Fruit fly (Drosophila melanogaster) whole organism, prepupa: ENCODE results near the gene mus201.

Experiments
- Blimp-1 ChIP-seq: fragments of 200-800 bp; sonication (Bioruptor generic); optimal IDR thresholded peaks from 3 replicates; lab custom pipeline; 2017; ENCODE audit warnings: missing biosample characterization, missing genetic modification characterization, mild to moderate bottlenecking, moderate library complexity, missing genetic modification reagents
- CG10631 ChIP-seq: fragments of 200-800 bp; sonication (Bioruptor generic); optimal IDR thresholded peaks from 2 replicates; lab custom pipeline; 2016; ENCODE audit warnings: missing biosample characterization, missing genetic modification characterization
- CG10669 ChIP-seq: fragments of 200-800 bp; sonication (Bioruptor generic); optimal IDR thresholded peaks from 3 replicates; lab custom pipeline; 2018; ENCODE audit warnings: missing biosample characterization, mild to moderate bottlenecking, missing genetic modification characterization, moderate library complexity
- CG11294 ChIP-seq: fragments of 200-800 bp; sonication (Bioruptor generic); IDR thresholded peaks from 2 replicates; pipeline ENCODE4 v1.3.6; 2022; ENCODE audit warnings: missing biosample characterization, missing genetic modification characterization
- CG11902 ChIP-seq: fragments of 200-800 bp; sonication (Bioruptor generic); optimal IDR thresholded peaks from 3 replicates; lab custom pipeline; 2016; ENCODE audit warnings: missing biosample characterization, missing genetic modification characterization
- CG1621 ChIP-seq: fragments of 200-800 bp; sonication (Bioruptor generic); optimal IDR thresholded peaks from 3 replicates; lab custom pipeline; 2018; ENCODE audit warnings: missing biosample characterization, mild to moderate bottlenecking, missing genetic modification characterization
- CG3032 ChIP-seq: fragments of 200-800 bp; optimal IDR thresholded peaks from 2 replicates; lab custom pipeline; 2019; ENCODE audit warnings: missing biosample characterization, mild to moderate bottlenecking, missing genetic modification characterization, moderate library complexity
- CG31627 ChIP-seq: fragments of 200-800 bp; sonication (Bioruptor generic); optimal IDR thresholded peaks from 3 replicates; lab custom pipeline; 2016; ENCODE audit warnings: missing biosample characterization, missing genetic modification characterization
- CG34406 ChIP-seq: fragments of 200-800 bp; sonication (Bioruptor generic); optimal IDR thresholded peaks from 3 replicates; lab custom pipeline; 2016; ENCODE audit warnings: missing biosample characterization, missing genetic modification characterization
- CG3919 ChIP-seq: fragments of 200-800 bp; sonication (Bioruptor generic); optimal IDR thresholded peaks from 3 replicates; lab custom pipeline; 2016; ENCODE audit warnings: missing biosample characterization, missing genetic modification characterization
- CG6163 ChIP-seq: fragments of 200-800 bp; sonication (Bioruptor generic); IDR thresholded peaks from 3 replicates; pipeline ENCODE4 v1.3.6; 2022; ENCODE audit warnings: missing biosample characterization, missing genetic modification characterization
- CG6276 ChIP-seq: fragments of 200-800 bp; sonication (Bioruptor generic); optimal IDR thresholded peaks from 2 replicates; lab custom pipeline; 2017; ENCODE audit warnings: missing biosample characterization, mild to moderate bottlenecking, missing genetic modification characterization
- CG6808 ChIP-seq: fragments of 200-800 bp; sonication (Bioruptor generic); optimal IDR thresholded peaks from 3 replicates; lab custom pipeline; 2017; ENCODE audit warnings: missing biosample characterization, missing genetic modification characterization, mild to moderate bottlenecking, moderate library complexity, missing genetic modification reagents
- CG6854 ChIP-seq: fragments of 200-800 bp; sonication (Bioruptor generic); optimal IDR thresholded peaks from 2 replicates; lab custom pipeline; 2017; ENCODE audit warnings: missing biosample characterization, mild to moderate bottlenecking, missing genetic modification characterization
- CG7368 ChIP-seq: fragments of 200-800 bp; sonication (Bioruptor generic); optimal IDR thresholded peaks from 3 replicates; lab custom pipeline; 2016; ENCODE audit warnings: missing biosample characterization, missing genetic modification characterization
- CG8119 ChIP-seq: fragments of 200-800 bp; sonication (Bioruptor generic); IDR thresholded peaks from 3 replicates; pipeline ENCODE4 v1.3.6; 2022; ENCODE audit warnings: missing biosample characterization, missing genetic modification characterization
- CG8319 ChIP-seq: fragments of 200-800 bp; sonication (Bioruptor generic); optimal IDR thresholded peaks from 3 replicates; lab custom pipeline; 2016; ENCODE audit warnings: missing biosample characterization, missing genetic modification characterization
- CG8632 ChIP-seq: fragments of 200-800 bp; sonication (Bioruptor generic); optimal IDR thresholded peaks from 3 replicates; lab custom pipeline; 2016; ENCODE audit warnings: missing biosample characterization, missing genetic modification characterization
- Eip75B ChIP-seq: fragments of 200-800 bp; sonication (Bioruptor generic); optimal IDR thresholded peaks from 3 replicates; lab custom pipeline; 2016; ENCODE audit warnings: missing biosample characterization, missing genetic modification characterization
- Eip78C ChIP-seq: fragments of 200-800 bp; sonication (Bioruptor generic); peaks from one replicate; lab custom pipeline; 2016; ENCODE audit warnings: missing biosample characterization, missing genetic modification characterization
- Ets21C ChIP-seq: fragments of 200-800 bp; sonication (Bioruptor generic); optimal IDR thresholded peaks from 3 replicates; lab custom pipeline; 2016; ENCODE audit warnings: missing biosample characterization, missing genetic modification characterization
- Gug ChIP-seq: fragments of 200-800 bp; sonication (Bioruptor generic); IDR thresholded peaks from 2 replicates; pipeline ENCODE4 v1.3.6; 2022; ENCODE audit warnings: missing biosample characterization, missing genetic modification characterization
- Hr39 ChIP-seq: fragments of 200-800 bp; sonication (Bioruptor generic); optimal IDR thresholded peaks from 2 replicates; lab custom pipeline; 2016; ENCODE audit warnings: missing biosample characterization, missing genetic modification characterization
- Hr4 ChIP-seq: fragments of 200-800 bp; sonication (Bioruptor generic); optimal IDR thresholded peaks from 3 replicates; lab custom pipeline; 2016; ENCODE audit warnings: missing biosample characterization, missing genetic modification characterization
- Met ChIP-seq: fragments of 200-800 bp; sonication (Bioruptor generic); optimal IDR thresholded peaks from 3 replicates; lab custom pipeline; 2016; ENCODE audit warnings: missing biosample characterization, missing genetic modification characterization
- OdsH ChIP-seq: fragments of 200-800 bp; sonication (Bioruptor generic); optimal IDR thresholded peaks from 3 replicates; lab custom pipeline; 2016; ENCODE audit warnings: missing biosample characterization, missing genetic modification characterization
- Smox ChIP-seq: fragments of 200-800 bp; sonication (Bioruptor generic); optimal IDR thresholded peaks from 3 replicates; lab custom pipeline; 2016; ENCODE audit warnings: missing biosample characterization, missing genetic modification characterization
- Sox102F ChIP-seq: fragments of 200-800 bp; sonication (Bioruptor generic); optimal IDR thresholded peaks from 2 replicates; lab custom pipeline; 2016; ENCODE audit warnings: missing biosample characterization, mild to moderate bottlenecking, missing genetic modification characterization
- Sox14 ChIP-seq: fragments of 200-800 bp; sonication (Bioruptor generic); optimal IDR thresholded peaks from 3 replicates; lab custom pipeline; 2016; ENCODE audit warnings: missing biosample characterization, missing genetic modification characterization
- Sox15 ChIP-seq: fragments of 200-800 bp; sonication (Bioruptor generic); optimal IDR thresholded peaks from 3 replicates; lab custom pipeline; 2016; ENCODE audit warnings: missing biosample characterization, missing genetic modification characterization
- achi ChIP-seq: fragments of 200-800 bp; sonication (Bioruptor generic); optimal IDR thresholded peaks from 3 replicates; lab custom pipeline; 2016; ENCODE audit warnings: missing biosample characterization, missing genetic modification characterization
- acj6 ChIP-seq: fragments of 200-800 bp; sonication (Bioruptor generic); optimal IDR thresholded peaks from 3 replicates; lab custom pipeline; 2016; ENCODE audit warnings: missing biosample characterization, missing genetic modification characterization
- cyc ChIP-seq: fragments of 200-800 bp; sonication (Bioruptor generic); optimal IDR thresholded peaks from 3 replicates; lab custom pipeline; 2016; ENCODE audit warnings: missing biosample characterization, missing genetic modification characterization
- dac ChIP-seq: fragments of 200-800 bp; sonication (Bioruptor generic); optimal IDR thresholded peaks from 2 replicates; lab custom pipeline; 2017; ENCODE audit warnings: missing biosample characterization, mild to moderate bottlenecking, missing genetic modification characterization
- dsx ChIP-seq: fragments of 200-800 bp; optimal IDR thresholded peaks from 3 replicates; lab custom pipeline; 2019; ENCODE audit warnings: missing biosample characterization, mild to moderate bottlenecking, missing genetic modification characterization, moderate library complexity; ENCODE audit not compliant: poor library complexity, severe bottlenecking
- eg ChIP-seq: fragments of 200-800 bp; sonication (Bioruptor generic); IDR thresholded peaks from 3 replicates; pipeline ENCODE4 v1.3.6; 2022; ENCODE audit warnings: missing biosample characterization, missing genetic modification characterization
- esn ChIP-seq: fragments of 200-800 bp; sonication (Bioruptor generic); optimal IDR thresholded peaks from 2 replicates; lab custom pipeline; 2016; ENCODE audit warnings: missing biosample characterization, mild to moderate bottlenecking, missing genetic modification characterization, moderate library complexity
- fd59A ChIP-seq: fragments of 200-800 bp; sonication (Bioruptor generic); optimal IDR thresholded peaks from 2 replicates; lab custom pipeline; 2017; ENCODE audit warnings: missing biosample characterization, mild to moderate bottlenecking, missing genetic modification characterization, missing genetic modification reagents
- fd85E ChIP-seq: fragments of 200-800 bp; sonication (Bioruptor generic); optimal IDR thresholded peaks from 3 replicates; lab custom pipeline; 2016; ENCODE audit warnings: missing biosample characterization, missing genetic modification characterization
- fkh ChIP-seq: fragments of 200-800 bp; sonication (Bioruptor generic); optimal IDR thresholded peaks from 3 replicates; lab custom pipeline; 2017; ENCODE audit warnings: missing biosample characterization, mild to moderate bottlenecking, missing genetic modification characterization, moderate library complexity
- net ChIP-seq: fragments of 200-800 bp; sonication (Bioruptor generic); optimal IDR thresholded peaks from 3 replicates; lab custom pipeline; 2016; ENCODE audit warnings: missing biosample characterization, missing genetic modification characterization
- pdm3 ChIP-seq: fragments of 200-800 bp; sonication (Bioruptor generic); optimal IDR thresholded peaks from 3 replicates; lab custom pipeline; 2016; ENCODE audit warnings: missing biosample characterization, missing genetic modification characterization
- salr ChIP-seq, 2 experiments: fragments of 200-800 bp; sonication (Bioruptor generic); optimal IDR thresholded peaks; 3 replicates each; lab custom pipeline; 2016 to 2018; ENCODE audit warnings: missing biosample characterization in 2 of 2, missing genetic modification characterization in 2 of 2, mild to moderate bottlenecking in 1 of 2
- spab ChIP-seq: fragments of 200-800 bp; sonication (Bioruptor generic); optimal IDR thresholded peaks from 2 replicates; lab custom pipeline; 2017; ENCODE audit warnings: missing biosample characterization, mild to moderate bottlenecking, missing genetic modification characterization, missing genetic modification reagents
- svp ChIP-seq: fragments of 200-800 bp; sonication (Bioruptor generic); peaks from one replicate; lab custom pipeline; 2016; ENCODE audit warnings: missing biosample characterization, missing genetic modification characterization
- topi ChIP-seq: fragments of 200-800 bp; sonication (Bioruptor generic); optimal IDR thresholded peaks from 3 replicates; lab custom pipeline; 2016; ENCODE audit warnings: missing biosample characterization, missing genetic modification characterization

Gene mus201

DNA sequence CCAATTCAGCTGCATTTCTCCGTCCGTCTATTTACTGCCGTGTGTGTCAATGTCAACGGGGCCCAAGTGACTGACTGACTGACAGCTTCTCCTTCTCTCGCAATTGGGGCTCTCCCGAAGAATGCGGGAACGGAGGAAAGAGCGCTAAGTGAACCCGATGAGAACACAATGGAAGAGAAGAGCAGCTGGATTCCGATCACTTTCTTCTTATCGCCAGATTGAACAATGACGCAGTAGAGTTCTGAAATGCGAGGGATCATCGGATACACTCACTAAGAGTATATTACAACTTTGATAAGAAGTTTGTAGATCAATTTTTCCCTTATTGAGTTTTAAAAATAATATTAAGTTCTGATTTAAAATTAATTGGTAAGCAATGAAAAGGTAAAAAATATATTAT lies 26.4 kb upstream of the mus201 start, which contains the start of gene Naglu (continued):
- TF ChIP-seq fd85E (GFP tag; lab: Kevin White, UChicago): no peak
- no peak for TF ChIP-seq CG34406 (GFP tag; lab: Kevin White, UChicago)
- TF ChIP-seq CG11294 (GFP tag; lab: Robert Waterston, UW): no peak
- TF ChIP-seq fd59A (GFP tag; lab: Kevin White, UChicago): no peak
- TF ChIP-seq Eip78C (GFP tag; lab: Kevin White, UChicago): peak; percentile 74
- TF ChIP-seq salr (GFP tag; optimal IDR thresholded peaks at IDR 0.05; lab: Kevin White, UChicago): no peak
- TF ChIP-seq Sox15 (GFP tag; lab: Kevin White, UChicago): no peak
- TF ChIP-seq CG6276 (GFP tag; lab: Kevin White, UChicago): no peak
- TF ChIP-seq CG10631 (GFP tag; lab: Kevin White, UChicago): no peak
- TF ChIP-seq CG10669 (GFP tag; lab: Kevin White, UChicago): no peak
- TF ChIP-seq Blimp-1 (GFP tag; lab: Kevin White, UChicago): peak; percentile 40
- TF ChIP-seq Smox (GFP tag; lab: Kevin White, UChicago): no peak
- no peak for TF ChIP-seq net (GFP tag; lab: Kevin White, UChicago)
- TF ChIP-seq Hr4: no peak
- TF ChIP-seq fkh (GFP tag; lab: Kevin White, UChicago): no peak
- TF ChIP-seq dac (GFP tag; lab: Kevin White, UChicago): no peak
- no peak for TF ChIP-seq Ets21C (GFP tag; lab: Kevin White, UChicago)
- no peak for TF ChIP-seq OdsH (GFP tag; lab: Kevin White, UChicago)
- TF ChIP-seq Eip75B (GFP tag; lab: Kevin White, UChicago): peak; percentile 44
- peak; percentile 32 for TF ChIP-seq CG8632 (GFP tag; lab: Kevin White, UChicago)

DNA sequence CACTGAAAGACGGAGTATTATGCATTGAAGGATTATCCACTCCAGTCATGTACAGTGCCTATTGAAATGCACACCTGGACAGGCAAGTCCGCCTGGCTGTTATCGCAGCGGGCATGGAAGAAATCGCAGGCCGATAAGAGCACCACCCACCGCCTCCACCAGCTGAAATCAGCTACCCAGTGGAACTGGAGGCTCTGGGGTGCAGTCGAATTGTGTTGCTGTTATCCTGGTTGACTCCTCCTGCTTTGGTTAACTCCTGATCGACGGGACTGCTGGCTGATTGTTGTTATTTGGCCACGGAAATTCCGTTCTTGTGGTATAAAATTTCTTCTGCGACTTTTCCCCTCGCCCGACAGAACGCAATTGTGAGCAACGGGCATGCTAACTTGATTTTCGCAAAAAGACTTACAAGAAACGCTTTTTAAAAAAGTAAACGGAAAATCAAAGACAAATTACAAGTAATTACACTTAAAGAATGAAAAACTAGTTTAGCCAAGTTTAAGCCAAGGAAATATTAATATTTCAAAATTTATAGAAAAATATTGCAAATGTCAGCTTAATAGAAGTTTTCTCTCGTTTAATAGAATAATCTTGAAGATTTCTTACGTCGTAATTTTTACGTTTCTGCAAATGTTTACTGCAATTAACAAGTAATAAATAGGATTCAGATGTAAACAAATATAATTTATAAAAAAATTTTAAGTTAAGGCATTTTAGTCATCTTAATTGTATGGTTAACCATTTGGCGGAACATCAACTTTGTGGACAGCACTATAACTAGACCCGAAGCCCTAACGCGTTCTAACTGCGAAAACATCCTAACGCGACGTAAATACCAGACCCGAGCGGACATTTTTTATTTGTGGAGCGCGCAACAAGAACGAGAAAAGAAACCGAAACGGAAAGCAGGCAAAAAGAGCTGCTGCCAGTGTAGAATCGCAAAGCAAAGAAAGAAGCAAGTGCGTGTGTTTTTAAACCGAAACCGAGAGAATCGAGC lies 22.8 kb upstream of the mus201 start, which contains the start of the genes CG13398 and Akap200:
Gene CG13398, minus strand, starts transcription at position 370 of the 997 bp plus-strand sequence.
Gene Akap200, plus strand, starts transcription at position 804 of the 997 bp plus-strand sequence.
- TF ChIP-seq acj6 (GFP tag; lab: Kevin White, UChicago) (no peak), CG6854 (peak; percentile 41), fd59A (GFP tag; lab: Kevin White, UChicago) (no peak), topi (peak; percentile 24), CG6808 (GFP tag; lab: Kevin White, UChicago) (peak; percentile 39), Sox102F (peak; percentile 35), OdsH (GFP tag; lab: Kevin White, UChicago) (no peak), CG8632 (GFP tag; lab: Kevin White, UChicago) (peak; percentile 34), CG11902 (GFP tag; lab: Kevin White, UChicago) (no peak), esn (GFP tag; lab: Kevin White, UChicago) (peak; percentile 71), eg (GFP tag; lab: Robert Waterston, UW) (no peak), CG3919 (GFP tag; lab: Kevin White, UChicago) (peak; percentile 18), CG6163 (GFP tag; lab: Robert Waterston, UW) (peak; percentile 68; the same call in 1 of the 3 replicates), dac (GFP tag; lab: Kevin White, UChicago) (no peak), Met (GFP tag; lab: Kevin White, UChicago) (peak; percentile 38), fd85E (GFP tag; lab: Kevin White, UChicago) (no peak), Smox (GFP tag; lab: Kevin White, UChicago) (no peak), Hr4 (peak; percentile 48), achi (GFP tag; lab: Kevin White, UChicago) (peak; percentile 52), Ets21C (GFP tag; lab: Kevin White, UChicago) (peak; percentile 12), dsx (GFP tag; lab: Kevin White, UChicago) (peak; percentile 2), Hr39 (GFP tag; lab: Kevin White, UChicago) (no peak), cyc (GFP tag; lab: Kevin White, UChicago) (peak; percentile 27), CG7368 (GFP tag; lab: Kevin White, UChicago) (peak; percentile 25), CG8119 (GFP tag; lab: Robert Waterston, UW) (peak; percentile 55; the same call in 1 of the 3 replicates), pdm3 (GFP tag; lab: Kevin White, UChicago) (no peak), CG31627 (GFP tag; lab: Kevin White, UChicago) (peak; percentile 47), Eip75B (GFP tag; lab: Kevin White, UChicago) (peak; percentile 30), CG3032 (tag; lab: Kevin White, UChicago) (peak; percentile 48), CG8319 (GFP tag; lab: Kevin White, UChicago) (no peak), svp (GFP tag; lab: Kevin White, UChicago) (peak; percentile 84), CG1621 (tag; lab: Kevin White, UChicago) (no peak), spab (GFP tag; lab: Kevin White, UChicago) (no peak), Gug (GFP tag; lab: Robert Waterston, UW) (no peak), Sox14 (no peak), net (GFP tag; lab: Kevin White, UChicago) (peak; percentile 46)
